Fruit fly (Drosophila melanogaster): ENCODE measurements around the gene HGTX.

The HGTX gene

DNA sequence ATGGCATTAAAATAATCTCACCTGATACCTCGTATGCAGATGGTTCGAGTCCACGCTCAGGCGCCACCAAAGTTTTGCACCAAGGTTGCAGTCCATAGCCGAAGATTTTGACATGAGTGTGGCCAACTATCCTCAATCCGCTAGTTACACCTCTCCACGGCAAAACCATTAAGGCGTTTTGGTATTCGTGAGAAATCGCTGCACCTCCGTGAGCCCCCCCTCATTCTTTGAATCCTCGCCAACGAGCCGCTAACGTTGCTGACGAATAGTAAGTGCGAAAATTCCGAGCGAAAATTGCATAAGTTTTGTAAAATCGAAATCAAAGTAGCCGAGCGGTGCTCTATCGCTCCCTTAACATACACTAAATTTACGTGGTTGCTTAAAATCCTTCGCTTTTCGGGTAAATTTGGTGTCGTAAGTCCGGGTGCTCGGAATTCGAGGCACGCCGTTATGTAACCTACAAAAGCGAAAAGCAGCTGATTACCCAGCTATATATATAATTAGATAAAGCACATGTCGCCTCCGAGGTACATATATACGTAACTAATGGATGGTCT lies 61.8 kb downstream of the HGTX start, which contains the start of gene Mpcp2 (continued):
- TF ChIP-seq fu2 (GFP tag; optimal IDR thresholded peaks at IDR 0.05) (peak; percentile 6), CG17385 (GFP tag; optimal IDR thresholded peaks at IDR 0.05) (peak; percentile 28), Med (GFP tag) (peak; percentile 94), CG17328 (GFP tag; IDR thresholded peaks at IDR 0.05) (0 out of 2 replicates have a peak, but pooled peaks have one; percentile 6), insv (GFP tag; optimal IDR thresholded peaks at IDR 0.05) (peak in 1 of 2 experiments; percentile 53), Dp (GFP tag; optimal IDR thresholded peaks at IDR 0.05) (peak; percentile 59), CG12769 (tag; optimal IDR thresholded peaks at IDR 0.05) (peak; percentile 68), CG2712 (tag; optimal IDR thresholded peaks at IDR 0.05) (peak; percentile 73), HHEX (GFP tag; optimal IDR thresholded peaks at IDR 0.05) (peak; percentile 28), zfh2 (GFP tag; optimal IDR thresholded peaks at IDR 0.05) (peak; percentile 19), NfI (GFP tag; optimal IDR thresholded peaks at IDR 0.05) (peak; percentile 16), CG17912 (GFP tag; optimal IDR thresholded peaks at IDR 0.05) (peak; percentile 69), lov (optimal IDR thresholded peaks at IDR 0.05) (no peak), lov (GFP tag; IDR thresholded peaks at IDR 0.05) (peak; percentile 74; the same call in 2 of the 3 replicates), br (optimal IDR thresholded peaks at IDR 0.05) (no peak), schlank (tag; optimal IDR thresholded peaks at IDR 0.05) (no peak), vnd (GFP tag; IDR thresholded peaks at IDR 0.05; ENCODE audit: partially characterized antibody) (no peak), unc-4 (GFP tag; IDR thresholded peaks at IDR 0.05; ENCODE audit: partially characterized antibody) (peak; percentile 46), toy (GFP tag; IDR thresholded peaks at IDR 0.05) (no peak), grau (tag; optimal IDR thresholded peaks at IDR 0.05) (peak; percentile 47), chm (GFP tag; IDR thresholded peaks at IDR 0.05) (peak; percentile 48; the same call in 1 of the 2 replicates), gro (GFP tag; optimal IDR thresholded peaks at IDR 0.05) (peak; percentile 31), CG13296 (GFP tag; optimal IDR thresholded peaks at IDR 0.05) (peak; percentile 23), CG2120 (GFP tag; optimal IDR thresholded peaks at IDR 0.05) (peak; percentile 50), Abd-B (GFP tag; optimal IDR thresholded peaks at IDR 0.05) (peak; percentile 65), CG34422 (GFP tag; IDR thresholded peaks at IDR 0.05) (peak; percentile 59; the same call in 1 of the 3 replicates), luna (GFP tag; optimal IDR thresholded peaks at IDR 0.05) (no peak), CG14710 (tag; optimal IDR thresholded peaks at IDR 0.05) (peak; percentile 72), CG13287 (GFP tag; IDR thresholded peaks at IDR 0.05; ENCODE audit: partially characterized antibody) (peak; percentile 66), CG2116 (GFP tag; optimal IDR thresholded peaks at IDR 0.05) (peak; percentile 62), Mad (GFP tag; optimal IDR thresholded peaks at IDR 0.05) (peak; percentile 62), run (tag; optimal IDR thresholded peaks at IDR 0.05) (peak; percentile 45), yki (optimal IDR thresholded peaks at IDR 0.05) (no peak), Six4 (GFP tag; optimal IDR thresholded peaks at IDR 0.05) (no peak), CG9932 (GFP tag; IDR thresholded peaks at IDR 0.05) (no peak), CG17359 (tag; optimal IDR thresholded peaks at IDR 0.05) (peak; percentile 10), stwl (tag; optimal IDR thresholded peaks at IDR 0.05) (peak; percentile 96), sd (tag; optimal IDR thresholded peaks at IDR 0.05) (peak; percentile 88), cas (GFP tag; IDR thresholded peaks at IDR 0.05) (no peak), tap (tag; optimal IDR thresholded peaks at IDR 0.05) (peak; percentile 22), nerfin-1 (tag; optimal IDR thresholded peaks at IDR 0.05) (peak; percentile 51), CG10321 (GFP tag; IDR thresholded peaks at IDR 0.05) (no peak), Dip2 (GFP tag; IDR thresholded peaks at IDR 0.05) (no peak), unpg (GFP tag; optimal IDR thresholded peaks at IDR 0.05) (peak; percentile 10), Sry-δ (GFP tag; optimal IDR thresholded peaks at IDR 0.05) (peak; percentile 55), CG1602 (GFP tag; optimal IDR thresholded peaks at IDR 0.05) (no peak), CG4820 (GFP tag; optimal IDR thresholded peaks at IDR 0.05) (no peak), jing (GFP tag; optimal IDR thresholded peaks at IDR 0.05) (no peak), Meics (GFP tag; optimal IDR thresholded peaks at IDR 0.05) (peak; percentile 23), esg (GFP tag; conservative IDR thresholded peaks at IDR 0.05) (no peak), CG7372 (GFP tag; IDR thresholded peaks at IDR 0.05) (no peak)
